Worm (Caenorhabditis elegans) whole organism, L1 larva: ENCODE results near the gene rabs-5.

Experiments
- fkh-10 ChIP-seq: sonication (generic microtip); optimal IDR thresholded peaks from 2 replicates; lab custom pipeline; 2017; ENCODE audit warnings: missing biosample characterization, missing genetic modification reagents, missing genetic modification characterization
- lin-14 ChIP-seq: fragments of 200-800 bp; sonication (Bioruptor generic); optimal IDR thresholded peaks from 2 replicates; lab custom pipeline; 2018; ENCODE audit warnings: mild to moderate bottlenecking, missing genetic modification characterization, moderate library complexity, missing compliant biosample characterization
- lin-35 ChIP-seq, 2 experiments: fragments of 150-350 bp; optimal IDR thresholded peaks; 2 replicates each; lab custom pipeline; 2014; ENCODE audit warnings: missing biosample characterization in 2 of 2, missing genetic modification characterization in 2 of 2, missing genetic modification reagents in 2 of 2
- sptf-1 ChIP-seq: fragments of 150-350 bp; optimal IDR thresholded peaks from 2 replicates; lab custom pipeline; 2014; ENCODE audit warnings: missing biosample characterization, missing genetic modification characterization

ce11 chrIV:8102231-8102630 is 5.2 kb downstream of the rabs-5 start, which contains the start of gene Y42H9AR.5:
- TF ChIP-seq sptf-1 (no peak), lin-14 (no peak), fkh-10 (GFP tag; lab: Kevin White, UChicago) (no peak), lin-35 (GFP tag; optimal IDR thresholded peaks at IDR 0.05; lab: Kevin White, UChicago) (no peak)
